Worm (Caenorhabditis elegans) whole organism, L1 larva: ENCODE data around the gene ctsa-3.1.

Experiments
- C04F5.9 ChIP-seq: sonication (generic microtip); optimal IDR thresholded peaks from 2 replicates; lab custom pipeline; 2016; ENCODE audit warnings: missing genetic modification characterization, missing compliant biosample characterization
- C16A3.4 ChIP-seq: fragments of 150-350 bp; optimal IDR thresholded peaks from 2 replicates; lab custom pipeline; 2014; ENCODE audit warnings: missing biosample characterization, missing genetic modification characterization
- F16B12.6 ChIP-seq: fragments of 150-350 bp; optimal IDR thresholded peaks from 2 replicates; lab custom pipeline; 2014; ENCODE audit warnings: missing biosample characterization, missing genetic modification characterization
- aha-1 ChIP-seq: fragments of 150-350 bp; optimal IDR thresholded peaks from 2 replicates; lab custom pipeline; 2014; ENCODE audit warnings: missing biosample characterization, missing genetic modification characterization
- ama-1 ChIP-seq: fragments of 150-350 bp; optimal IDR thresholded peaks from 2 replicates; lab custom pipeline; 2014
- blmp-1 ChIP-seq: fragments of 150-350 bp; optimal IDR thresholded peaks from 2 replicates; lab custom pipeline; 2014; ENCODE audit warnings: missing biosample characterization, missing genetic modification characterization
- ceh-63 ChIP-seq: fragments of 200-800 bp; sonication (Bioruptor generic); optimal IDR thresholded peaks from 2 replicates; lab custom pipeline; 2018; ENCODE audit warnings: mild to moderate bottlenecking, missing genetic modification characterization, missing compliant biosample characterization
- ceh-88 ChIP-seq: fragments of 200-800 bp; sonication (Bioruptor generic); IDR thresholded peaks from 2 replicates; pipeline ENCODE4 v1.3.6; 2022; ENCODE audit warnings: missing genetic modification characterization, missing compliant biosample characterization
- ces-1 ChIP-seq: fragments of 150-350 bp; optimal IDR thresholded peaks from 2 replicates; lab custom pipeline; 2014; ENCODE audit warnings: missing biosample characterization, missing genetic modification reagents, missing genetic modification characterization
- dpl-1 ChIP-seq, 3 experiments: fragments of 150-350 bp in 2 of 3; sonication (generic microtip) in 1 of 3; optimal IDR thresholded peaks; 2 replicates each; lab custom pipeline; 2014 to 2017; ENCODE audit warnings: missing biosample characterization in 3 of 3, missing genetic modification characterization in 3 of 3, missing genetic modification reagents in 3 of 3
- efl-1 ChIP-seq, 4 experiments: fragments of 150-350 bp; optimal IDR thresholded peaks in 3 of 4; peaks in 1 of 4; 1 replicate in 1 of 4; 2 replicates in 3 of 4; lab custom pipeline; 2014; ENCODE audit warnings: missing biosample characterization in 2 of 4, missing genetic modification characterization in 2 of 4, missing genetic modification reagents in 2 of 4
- efl-3 ChIP-seq: fragments of 200-800 bp; sonication (Bioruptor generic); optimal IDR thresholded peaks from 2 replicates; lab custom pipeline; 2018; ENCODE audit warnings: mild to moderate bottlenecking, missing genetic modification characterization, missing compliant biosample characterization
- egl-27 ChIP-seq, 2 experiments: fragments of 150-350 bp in 1 of 2; sonication (generic microtip); optimal IDR thresholded peaks; 3 replicates each; lab custom pipeline; 2017 to 2018; ENCODE audit warnings: missing biosample characterization in 2 of 2, missing genetic modification characterization in 2 of 2, missing genetic modification reagents in 2 of 2
- elt-3 ChIP-seq, 6 experiments: fragments of 150-350 bp in 1 of 6; sonication (generic microtip); optimal IDR thresholded peaks; 2 replicates each; lab custom pipeline; 2017 to 2018; ENCODE audit warnings: missing biosample characterization in 6 of 6, missing genetic modification characterization in 6 of 6, inconsistent platforms in 1 of 6
- fkh-4 ChIP-seq: sonication (generic microtip); optimal IDR thresholded peaks from 2 replicates; lab custom pipeline; 2016; ENCODE audit warnings: missing compliant biosample characterization, missing genetic modification characterization, borderline replicate concordance
- fkh-8 ChIP-seq: sonication (generic microtip); optimal IDR thresholded peaks from 2 replicates; lab custom pipeline; 2016; ENCODE audit warnings: mild to moderate bottlenecking, missing genetic modification characterization, missing compliant biosample characterization
- grh-1 ChIP-seq: fragments of 200-800 bp; sonication (Bioruptor generic); IDR thresholded peaks from 2 replicates; pipeline ENCODE4 v1.3.6; 2022; ENCODE audit warnings: missing genetic modification reagents, missing genetic modification characterization, missing compliant biosample characterization
- hlh-17 ChIP-seq: fragments of 200-800 bp; sonication (Bioruptor generic); optimal IDR thresholded peaks from 2 replicates; lab custom pipeline; 2018; ENCODE audit warnings: missing genetic modification characterization, mild to moderate bottlenecking, missing compliant biosample characterization, moderate library complexity, borderline replicate concordance
- hlh-4 ChIP-seq: sonication (generic microtip); optimal IDR thresholded peaks from 2 replicates; lab custom pipeline; 2016; ENCODE audit warnings: mild to moderate bottlenecking, missing genetic modification characterization, missing compliant biosample characterization
- irx-1 ChIP-seq: sonication (generic microtip); optimal IDR thresholded peaks from 2 replicates; lab custom pipeline; 2016; ENCODE audit warnings: missing genetic modification characterization, missing compliant biosample characterization
- lin-14 ChIP-seq: fragments of 200-800 bp; sonication (Bioruptor generic); optimal IDR thresholded peaks from 2 replicates; lab custom pipeline; 2018; ENCODE audit warnings: mild to moderate bottlenecking, missing genetic modification characterization, moderate library complexity, missing compliant biosample characterization
- lir-3 ChIP-seq: sonication (generic microtip); optimal IDR thresholded peaks from 2 replicates; lab custom pipeline; 2016; ENCODE audit warnings: mild to moderate bottlenecking, missing genetic modification characterization, moderate library complexity, missing compliant biosample characterization; ENCODE audit not compliant: poor library complexity
- mef-2 ChIP-seq: fragments of 150-350 bp; optimal IDR thresholded peaks from 2 replicates; lab custom pipeline; 2014; ENCODE audit warnings: missing biosample characterization, missing genetic modification characterization
- nhr-11 ChIP-seq: fragments of 150-350 bp; optimal IDR thresholded peaks from 2 replicates; lab custom pipeline; 2014; ENCODE audit warnings: missing biosample characterization, missing genetic modification characterization
- nhr-12 ChIP-seq: sonication (generic microtip); optimal IDR thresholded peaks from 2 replicates; lab custom pipeline; 2017; ENCODE audit warnings: missing biosample characterization, missing genetic modification characterization
- nhr-28 ChIP-seq: fragments of 150-350 bp; optimal IDR thresholded peaks from 2 replicates; lab custom pipeline; 2014; ENCODE audit warnings: missing biosample characterization, missing genetic modification characterization
- nhr-47 ChIP-seq: sonication (generic microtip); optimal IDR thresholded peaks from 2 replicates; lab custom pipeline; 2016; ENCODE audit warnings: mild to moderate bottlenecking, missing genetic modification characterization, moderate library complexity, missing compliant biosample characterization
- nhr-71 ChIP-seq: sonication (generic microtip); optimal IDR thresholded peaks from 2 replicates; lab custom pipeline; 2016; ENCODE audit warnings: mild to moderate bottlenecking, missing genetic modification characterization, moderate library complexity, missing compliant biosample characterization
- nhr-76 ChIP-seq: sonication (generic microtip); optimal IDR thresholded peaks from 2 replicates; lab custom pipeline; 2017; ENCODE audit warnings: missing biosample characterization, missing genetic modification characterization
- nhr-77 ChIP-seq: fragments of 150-350 bp; optimal IDR thresholded peaks from 2 replicates; lab custom pipeline; 2014; ENCODE audit warnings: missing biosample characterization, missing genetic modification characterization
- nhr-84 ChIP-seq: sonication (generic microtip); optimal IDR thresholded peaks from 2 replicates; lab custom pipeline; 2017; ENCODE audit warnings: missing biosample characterization, missing genetic modification characterization
- nhr-85 ChIP-seq: sonication (generic microtip); peaks from one replicate; lab custom pipeline; 2016; ENCODE audit warnings: missing genetic modification characterization, inconsistent platforms, missing compliant biosample characterization
- nhr-90 ChIP-seq: sonication (generic microtip); optimal IDR thresholded peaks from 2 replicates; lab custom pipeline; 2016; ENCODE audit warnings: mild to moderate bottlenecking, missing genetic modification characterization, missing compliant biosample characterization; ENCODE audit not compliant: poor library complexity
- rnt-1 ChIP-seq: sonication (generic microtip); optimal IDR thresholded peaks from 2 replicates; lab custom pipeline; 2016; ENCODE audit warnings: mild to moderate bottlenecking, missing genetic modification characterization, moderate library complexity, missing compliant biosample characterization
- snpc-4 ChIP-seq: fragments of 150-350 bp; optimal IDR thresholded peaks from 2 replicates; lab custom pipeline; 2014; ENCODE audit warnings: missing biosample characterization, missing genetic modification characterization
- snu-23 ChIP-seq: sonication (generic microtip); optimal IDR thresholded peaks from 2 replicates; lab custom pipeline; 2016; ENCODE audit warnings: missing genetic modification characterization, missing compliant biosample characterization
- sox-4 ChIP-seq: sonication (generic microtip); optimal IDR thresholded peaks from 2 replicates; lab custom pipeline; 2016; ENCODE audit warnings: missing genetic modification characterization, missing compliant biosample characterization
- swsn-7 ChIP-seq: sonication (generic microtip); optimal IDR thresholded peaks from 2 replicates; lab custom pipeline; 2016; ENCODE audit warnings: missing genetic modification characterization, missing compliant biosample characterization
- unc-98 ChIP-seq: fragments of 200-800 bp; sonication (Bioruptor generic); IDR thresholded peaks from 2 replicates; pipeline ENCODE4 v1.3.6; 2022; ENCODE audit warnings: missing genetic modification characterization, missing compliant biosample characterization
- xbp-1 ChIP-seq: sonication (generic microtip); optimal IDR thresholded peaks from 2 replicates; lab custom pipeline; 2016; ENCODE audit warnings: missing genetic modification characterization, missing compliant biosample characterization
- ztf-11 ChIP-seq, 2 experiments: sonication (generic microtip); optimal IDR thresholded peaks; 2 replicates each; lab custom pipeline; 2016 to 2017; ENCODE audit warnings: missing genetic modification characterization in 2 of 2, missing biosample characterization in 1 of 2, missing compliant biosample characterization in 1 of 2

ctsa-3.1 gene

ce11 chrII:7212059-7212458 is 20.6 kb upstream of the ctsa-3.1 start, which contains the start of gene E04F6.9:
Gene E04F6.9, minus strand, starts transcription at chrII:7212159.
- TF ChIP-seq nhr-11 (tag; lab: Kevin White, UChicago) = no peak
- no peak for TF ChIP-seq rnt-1 (tag; lab: Kevin White, UChicago)
- no peak for TF ChIP-seq efl-1 (optimal IDR thresholded peaks at IDR 0.05; lab: Kevin White, UChicago)
- TF ChIP-seq efl-1 (GFP tag; optimal IDR thresholded peaks at IDR 0.05 in 1 of 2; lab: Kevin White, UChicago) = no peak
- no peak for TF ChIP-seq nhr-47 (tag; lab: Kevin White, UChicago)

ce11 chrII:7217047-7217446 is 15.6 kb upstream of the ctsa-3.1 start, which contains the start of gene E04F6.10:
Gene E04F6.10, minus strand, starts transcription at chrII:7217147.
- no peak for TF ChIP-seq snu-23
- TF ChIP-seq grh-1 = no peak
- TF ChIP-seq hlh-4 = no peak
- TF ChIP-seq nhr-84 (tag; lab: Kevin White, UChicago) = no peak
- TF ChIP-seq nhr-90 = no peak
- no peak for TF ChIP-seq lin-14 (GFP tag; lab: Kevin White, UChicago)
- TF ChIP-seq efl-3 (GFP tag; lab: Kevin White, UChicago) = no peak
- TF ChIP-seq ama-1 (lab: Kevin White, UChicago) = no peak
- no peak for TF ChIP-seq rnt-1 (tag; lab: Kevin White, UChicago)
- no peak for TF ChIP-seq nhr-85 (tag; lab: Kevin White, UChicago)
- TF ChIP-seq snpc-4 (tag; lab: Kevin White, UChicago) = no peak
- no peak for TF ChIP-seq C16A3.4 (tag; lab: Kevin White, UChicago)
- no peak for TF ChIP-seq nhr-76 (tag; lab: Kevin White, UChicago)
- no peak for TF ChIP-seq dpl-1 (GFP tag; optimal IDR thresholded peaks at IDR 0.05; lab: Kevin White, UChicago)
- TF ChIP-seq aha-1 (tag; lab: Kevin White, UChicago) = no peak
- TF ChIP-seq nhr-71 (tag; lab: Kevin White, UChicago) = no peak
- no peak for TF ChIP-seq ceh-63 (GFP tag; lab: Kevin White, UChicago)
- TF ChIP-seq, all 84 proteins: peak for 0

ce11 chrII:7224074-7224473 is 8.6 kb upstream of the ctsa-3.1 start:
- TF ChIP-seq ces-1 (GFP tag; lab: Kevin White, UChicago) (no peak), nhr-84 (tag; lab: Kevin White, UChicago) (no peak), F16B12.6 (no peak), unc-98 (no peak), ztf-11 (tag; optimal IDR thresholded peaks at IDR 0.05; lab: Kevin White, UChicago) (no peak), lir-3 (no peak), rnt-1 (tag; lab: Kevin White, UChicago) (no peak), nhr-71 (tag; lab: Kevin White, UChicago) (no peak), fkh-8 (tag; lab: Kevin White, UChicago) (no peak), xbp-1 (tag; lab: Kevin White, UChicago) (no peak), hlh-4 (no peak), hlh-17 (GFP tag; lab: Kevin White, UChicago) (no peak), ceh-88 (GFP tag; lab: Robert Waterston, UW) (no peak)

ce11 chrII:7225864-7226522 is 6.7 kb upstream of the ctsa-3.1 start, which contains the start of gene clh-3:
Gene clh-3, minus strand, starts transcription at chrII:7225914.
- no peak for TF ChIP-seq ces-1 (GFP tag; lab: Kevin White, UChicago)
- TF ChIP-seq lir-3 = no peak
- no peak for TF ChIP-seq C04F5.9 (tag; lab: Kevin White, UChicago)
- no peak for TF ChIP-seq nhr-28 (tag; lab: Kevin White, UChicago)
- TF ChIP-seq grh-1 = no peak
- no peak for TF ChIP-seq snpc-4 (tag; lab: Kevin White, UChicago)
- TF ChIP-seq irx-1 (tag; lab: Kevin White, UChicago) = no peak
- TF ChIP-seq nhr-12 (tag; lab: Kevin White, UChicago) = no peak
- no peak for TF ChIP-seq nhr-77
- TF ChIP-seq blmp-1 (tag; lab: Kevin White, UChicago) = no peak
- no peak for TF ChIP-seq mef-2 (tag; lab: Kevin White, UChicago)
- no peak for TF ChIP-seq egl-27 (tag; optimal IDR thresholded peaks at IDR 0.05; lab: Kevin White, UChicago)
- TF ChIP-seq efl-3 (GFP tag; lab: Kevin White, UChicago) = no peak
- TF ChIP-seq swsn-7 = no peak
- no peak for TF ChIP-seq ztf-11 (tag; optimal IDR thresholded peaks at IDR 0.05; lab: Kevin White, UChicago)
- TF ChIP-seq sox-4 (tag; lab: Kevin White, UChicago) = no peak
- no peak for TF ChIP-seq elt-3 (tag; optimal IDR thresholded peaks at IDR 0.05; lab: Kevin White, UChicago)
- TF ChIP-seq xbp-1 (tag; lab: Kevin White, UChicago) = no peak
- no peak for TF ChIP-seq aha-1 (tag; lab: Kevin White, UChicago)
- TF ChIP-seq fkh-4 (tag; lab: Kevin White, UChicago) = no peak
